Fruit fly (Drosophila melanogaster) whole organism, embryonic: ENCODE data around the gene CG12241.

Source experiments
- Atf-2 ChIP-seq: fragments of 200-800 bp; sonication (Bioruptor generic); optimal IDR thresholded peaks from 2 replicates; lab custom pipeline; 2016; ENCODE audit warnings: missing biosample characterization, missing genetic modification characterization
- B-H2 ChIP-seq: fragments of 200-800 bp; sonication (Bioruptor generic); optimal IDR thresholded peaks from 2 replicates; lab custom pipeline; 2018; ENCODE audit warnings: missing biosample characterization, mild to moderate bottlenecking, missing genetic modification characterization
- CG1024 ChIP-seq: fragments of 200-800 bp; sonication (Bioruptor generic); IDR thresholded peaks from 2 replicates; pipeline ENCODE4 v1.3.6; 2022; ENCODE audit warnings: missing biosample characterization, missing genetic modification characterization
- CG10274 ChIP-seq: fragments of 200-800 bp; sonication (Bioruptor generic); optimal IDR thresholded peaks from 3 replicates; lab custom pipeline; 2017; ENCODE audit warnings: missing biosample characterization, mild to moderate bottlenecking, missing genetic modification characterization
- CG10462 ChIP-seq: fragments of 200-800 bp; sonication (Bioruptor generic); optimal IDR thresholded peaks from 2 replicates; lab custom pipeline; 2016; ENCODE audit warnings: missing biosample characterization, missing genetic modification characterization
- CG10565 ChIP-seq: fragments of 200-800 bp; sonication (Bioruptor generic); optimal IDR thresholded peaks from 3 replicates; lab custom pipeline; 2016; ENCODE audit warnings: missing biosample characterization, mild to moderate bottlenecking, missing genetic modification characterization
- CG11723 ChIP-seq: fragments of 200-800 bp; sonication (Bioruptor generic); optimal IDR thresholded peaks from 2 replicates; lab custom pipeline; 2017; ENCODE audit warnings: missing biosample characterization, mild to moderate bottlenecking, missing genetic modification characterization
- CG1233 ChIP-seq: fragments of 200-800 bp; sonication (Bioruptor generic); optimal IDR thresholded peaks from 4 replicates; lab custom pipeline; 2018; ENCODE audit warnings: missing biosample characterization, mild to moderate bottlenecking, missing genetic modification characterization
- CG13424 ChIP-seq: fragments of 200-800 bp; sonication (Bioruptor generic); optimal IDR thresholded peaks from 2 replicates; lab custom pipeline; 2019; ENCODE audit warnings: missing biosample characterization, mild to moderate bottlenecking, missing genetic modification characterization, moderate library complexity
- CG15011 ChIP-seq: fragments of 200-800 bp; sonication (Bioruptor generic); optimal IDR thresholded peaks from 3 replicates; lab custom pipeline; 2018; ENCODE audit warnings: missing biosample characterization, mild to moderate bottlenecking, missing genetic modification characterization
- CG17361 ChIP-seq: fragments of 200-800 bp; sonication (Bioruptor generic); IDR thresholded peaks from 3 replicates; pipeline ENCODE4 v1.3.6; 2022; ENCODE audit warnings: missing biosample characterization, missing genetic modification characterization
- CG2202 ChIP-seq: fragments of 200-800 bp; sonication (Bioruptor generic); optimal IDR thresholded peaks from 2 replicates; lab custom pipeline; 2018; ENCODE audit warnings: missing biosample characterization, mild to moderate bottlenecking, missing genetic modification characterization
- CG2712 ChIP-seq: fragments of 200-800 bp; optimal IDR thresholded peaks from 3 replicates; lab custom pipeline; 2019; ENCODE audit warnings: missing biosample characterization, mild to moderate bottlenecking, missing genetic modification characterization, moderate library complexity
- CG34376 ChIP-seq: fragments of 200-800 bp; sonication (Bioruptor generic); optimal IDR thresholded peaks from 2 replicates; lab custom pipeline; 2018; ENCODE audit warnings: missing biosample characterization, mild to moderate bottlenecking, missing genetic modification characterization
- CG3838 ChIP-seq: fragments of 200-800 bp; sonication (Bioruptor generic); optimal IDR thresholded peaks from 3 replicates; lab custom pipeline; 2016; ENCODE audit warnings: missing biosample characterization, missing genetic modification characterization
- CG9727 ChIP-seq: fragments of 200-800 bp; sonication (Bioruptor generic); optimal IDR thresholded peaks from 3 replicates; lab custom pipeline; 2017; ENCODE audit warnings: missing biosample characterization, mild to moderate bottlenecking, missing genetic modification characterization
- Camta ChIP-seq: fragments of 200-800 bp; sonication (Bioruptor generic); optimal IDR thresholded peaks from 2 replicates; lab custom pipeline; 2016; ENCODE audit warnings: missing biosample characterization, missing genetic modification characterization
- Doc2 ChIP-seq: fragments of 200-800 bp; sonication (Bioruptor generic); IDR thresholded peaks from 2 replicates; pipeline ENCODE4 v1.3.6; 2022; ENCODE audit warnings: missing biosample characterization, missing genetic modification characterization
- Dp ChIP-seq: fragments of 200-800 bp; sonication (Bioruptor generic); optimal IDR thresholded peaks from 2 replicates; lab custom pipeline; 2018; ENCODE audit warnings: missing biosample characterization, mild to moderate bottlenecking, missing genetic modification characterization, moderate library complexity
- Elba2 ChIP-seq: fragments of 200-800 bp; sonication (Bioruptor generic); optimal IDR thresholded peaks from 3 replicates; lab custom pipeline; 2016; ENCODE audit warnings: missing biosample characterization, missing genetic modification characterization
- Ets65A ChIP-seq: fragments of 200-800 bp; sonication (Bioruptor generic); peaks from one replicate; lab custom pipeline; 2016; ENCODE audit warnings: missing biosample characterization, missing genetic modification characterization
- Fer1 ChIP-seq: fragments of 200-800 bp; sonication (Bioruptor generic); optimal IDR thresholded peaks from 2 replicates; lab custom pipeline; 2017; ENCODE audit warnings: missing biosample characterization, mild to moderate bottlenecking, missing genetic modification characterization
- MESR4 ChIP-seq: fragments of 200-800 bp; sonication (Bioruptor generic); optimal IDR thresholded peaks from 2 replicates; lab custom pipeline; 2018; ENCODE audit warnings: missing biosample characterization, mild to moderate bottlenecking, missing genetic modification characterization, moderate library complexity
- MTF-1 ChIP-seq: fragments of 200-800 bp; sonication (Bioruptor generic); optimal IDR thresholded peaks from 2 replicates; lab custom pipeline; 2018; ENCODE audit warnings: missing biosample characterization, mild to moderate bottlenecking, missing genetic modification characterization, borderline replicate concordance
- NfI ChIP-seq: fragments of 200-800 bp; sonication (Bioruptor generic); optimal IDR thresholded peaks from 3 replicates; lab custom pipeline; 2018; ENCODE audit warnings: missing biosample characterization, mild to moderate bottlenecking, missing genetic modification characterization, moderate library complexity
- PHDP ChIP-seq: fragments of 200-800 bp; sonication (Bioruptor generic); optimal IDR thresholded peaks from 3 replicates; lab custom pipeline; 2018; ENCODE audit warnings: missing biosample characterization, mild to moderate bottlenecking, missing genetic modification characterization, moderate library complexity
- ab ChIP-seq: fragments of 200-800 bp; sonication (Bioruptor generic); optimal IDR thresholded peaks from 2 replicates; lab custom pipeline; 2016; ENCODE audit warnings: missing biosample characterization, missing genetic modification characterization
- ac ChIP-seq: fragments of 200-800 bp; sonication (Bioruptor generic); optimal IDR thresholded peaks from 3 replicates; lab custom pipeline; 2017; ENCODE audit warnings: missing biosample characterization, mild to moderate bottlenecking, missing genetic modification characterization
- bcd ChIP-seq: fragments of 200-800 bp; sonication (Bioruptor generic); optimal IDR thresholded peaks from 2 replicates; lab custom pipeline; 2017; ENCODE audit warnings: missing biosample characterization, mild to moderate bottlenecking, missing genetic modification characterization
- chif ChIP-seq, 2 experiments: fragments of 200-800 bp; sonication (Bioruptor generic); optimal IDR thresholded peaks; 3 replicates each; lab custom pipeline; 2016; ENCODE audit warnings: missing biosample characterization in 2 of 2, missing genetic modification characterization in 2 of 2
- dimm ChIP-seq: fragments of 200-800 bp; sonication (Bioruptor generic); IDR thresholded peaks from 2 replicates; pipeline ENCODE4 v1.3.6; 2022; ENCODE audit warnings: missing biosample characterization, missing genetic modification characterization
- emc ChIP-seq: fragments of 200-800 bp; sonication (Bioruptor generic); optimal IDR thresholded peaks from 2 replicates; lab custom pipeline; 2016; ENCODE audit warnings: missing biosample characterization, missing genetic modification characterization
- gsb-n ChIP-seq: fragments of 200-800 bp; sonication (Bioruptor generic); optimal IDR thresholded peaks from 3 replicates; lab custom pipeline; 2018; ENCODE audit warnings: missing biosample characterization, mild to moderate bottlenecking, missing genetic modification characterization
- gt ChIP-seq: fragments of 200-800 bp; sonication (Bioruptor generic); IDR thresholded peaks from 2 replicates; pipeline ENCODE4 v1.3.6; 2022; ENCODE audit warnings: missing biosample characterization, missing genetic modification characterization
- hbn ChIP-seq: fragments of 200-800 bp; sonication (Bioruptor generic); IDR thresholded peaks from 2 replicates; pipeline ENCODE4 v1.3.6; 2022; ENCODE audit warnings: missing biosample characterization, missing genetic modification characterization; ENCODE audit not compliant: partially characterized antibody
- kay ChIP-seq: fragments of 200-800 bp; sonication (Bioruptor generic); optimal IDR thresholded peaks from 2 replicates; lab custom pipeline; 2016; ENCODE audit warnings: missing biosample characterization, missing genetic modification characterization
- ken ChIP-seq: fragments of 200-800 bp; sonication (Bioruptor generic); IDR thresholded peaks from 3 replicates; pipeline ENCODE4 v1.3.6; 2022; ENCODE audit warnings: missing biosample characterization, missing genetic modification characterization
- knrl ChIP-seq: fragments of 200-800 bp; sonication (Bioruptor generic); IDR thresholded peaks from 3 replicates; pipeline ENCODE4 v1.3.6; 2022; ENCODE audit warnings: missing biosample characterization, missing genetic modification characterization; ENCODE audit not compliant: partially characterized antibody
- lov ChIP-seq, 2 experiments: fragments of 200-800 bp in 1 of 2; fragments of >200 bp in 1 of 2; sonication (Bioruptor generic) in 1 of 2; IDR thresholded peaks in 1 of 2; optimal IDR thresholded peaks in 1 of 2; 2 replicates in 1 of 2; 3 replicates in 1 of 2; pipeline versions ENCODE4 v1.3.6 to Lab custom; 2017 to 2022; ENCODE audit warnings: missing biosample characterization in 1 of 2, missing genetic modification characterization in 1 of 2
- luna ChIP-seq: fragments of 200-800 bp; sonication (Bioruptor generic); optimal IDR thresholded peaks from 2 replicates; lab custom pipeline; 2016; ENCODE audit warnings: missing biosample characterization, missing genetic modification characterization
- mld ChIP-seq: fragments of 200-800 bp; sonication (Bioruptor generic); IDR thresholded peaks from 3 replicates; pipeline ENCODE4 v1.3.6; 2022; ENCODE audit warnings: missing biosample characterization, missing genetic modification characterization; ENCODE audit not compliant: partially characterized antibody
- phol ChIP-seq: fragments of 200-800 bp; sonication (Bioruptor generic); optimal IDR thresholded peaks from 3 replicates; lab custom pipeline; 2018; ENCODE audit warnings: missing biosample characterization, mild to moderate bottlenecking, missing genetic modification characterization, moderate library complexity
- pnt ChIP-seq: fragments of 200-800 bp; sonication (Bioruptor generic); optimal IDR thresholded peaks from 3 replicates; lab custom pipeline; 2016; ENCODE audit warnings: missing biosample characterization, missing genetic modification characterization
- rib ChIP-seq: fragments of 200-800 bp; sonication (Bioruptor generic); IDR thresholded peaks from 2 replicates; pipeline ENCODE4 v1.3.6; 2022; ENCODE audit warnings: missing biosample characterization, missing genetic modification characterization
- schlank ChIP-seq: fragments of 200-800 bp; sonication (Bioruptor generic); optimal IDR thresholded peaks from 2 replicates; lab custom pipeline; 2018; ENCODE audit warnings: missing biosample characterization, mild to moderate bottlenecking, missing genetic modification characterization
- tgo ChIP-seq: fragments of 200-800 bp; sonication (Bioruptor generic); IDR thresholded peaks from 3 replicates; pipeline ENCODE4 v1.3.6; 2022; ENCODE audit warnings: missing biosample characterization, missing genetic modification characterization
- wdn ChIP-seq: fragments of 200-800 bp; sonication (Bioruptor generic); IDR thresholded peaks from 2 replicates; pipeline ENCODE4 v1.3.6; 2022; ENCODE audit warnings: missing biosample characterization, missing genetic modification characterization
- zfh2 ChIP-seq: fragments of 200-800 bp; sonication (Bioruptor generic); optimal IDR thresholded peaks from 2 replicates; lab custom pipeline; 2016; ENCODE audit warnings: missing biosample characterization, missing genetic modification characterization

Gene CG12241

dm6 chr3R:15196134-15197034 is 22.7 kb upstream of the CG12241 start, which contains the start of the genes Kpc1 and CG42542 (continued):
- no peak for TF ChIP-seq CG10274 (GFP tag; lab: Kevin White, UChicago)
- peak; percentile 59; the same call in 1 of the 3 replicates for TF ChIP-seq mld
- TF ChIP-seq ken (GFP tag; lab: Robert Waterston, UW) = peak; percentile 67
- TF ChIP-seq B-H2 (GFP tag; lab: Kevin White, UChicago) = peak; percentile 79
- no peak for TF ChIP-seq Fer1
- no peak for TF ChIP-seq rib (GFP tag; lab: Robert Waterston, UW)
- TF ChIP-seq Elba2 (GFP tag; lab: Kevin White, UChicago) = no peak
- peak; percentile 11 for TF ChIP-seq CG1233 (GFP tag; lab: Kevin White, UChicago)
- no peak for TF ChIP-seq gt
- TF ChIP-seq CG2712 (tag; lab: Kevin White, UChicago) = peak; percentile 31
- peak; percentile 63 to 70 for TF ChIP-seq chif (GFP tag; optimal IDR thresholded peaks at IDR 0.05; lab: Kevin White, UChicago)
- TF ChIP-seq Doc2 (GFP tag; lab: Robert Waterston, UW) = no peak
- no peak for TF ChIP-seq PHDP
- peak; percentile 4 for TF ChIP-seq gsb-n (tag; lab: Kevin White, UChicago)
- peak; percentile 83 for TF ChIP-seq Dp (GFP tag; lab: Kevin White, UChicago)
- TF ChIP-seq CG11723 (GFP tag; lab: Kevin White, UChicago) = peak; percentile 56
- TF ChIP-seq zfh2 (GFP tag; lab: Kevin White, UChicago) = peak; percentile 83
- TF ChIP-seq kay (GFP tag; lab: Kevin White, UChicago) = peak; percentile 56
- TF ChIP-seq emc (GFP tag; lab: Kevin White, UChicago) = peak; percentile 27
- TF ChIP-seq CG10462 (GFP tag; lab: Kevin White, UChicago) = peak; percentile 86
- TF ChIP-seq hbn (GFP tag; lab: Robert Waterston, UW) = peak; percentile 89
- TF ChIP-seq CG17361 (GFP tag; lab: Robert Waterston, UW) = no peak; the same call in 1 of the 3 replicates
- peak; percentile 47 for TF ChIP-seq NfI
- TF ChIP-seq lov (optimal IDR thresholded peaks at IDR 0.05; lab: Kevin White, UChicago) = no peak
- TF ChIP-seq lov (GFP tag; IDR thresholded peaks at IDR 0.05; lab: Robert Waterston, UW) = no peak
- peak; percentile 69 for TF ChIP-seq bcd (GFP tag; lab: Kevin White, UChicago)
- TF ChIP-seq MTF-1 (GFP tag; lab: Kevin White, UChicago) = peak; percentile 60
- TF ChIP-seq CG10565 = no peak
- TF ChIP-seq luna = no peak
- TF ChIP-seq CG2202 = peak; percentile 26
- TF ChIP-seq phol = peak; percentile 54
- peak; percentile 60 for TF ChIP-seq pnt (GFP tag; lab: Kevin White, UChicago)
- TF ChIP-seq Camta (GFP tag; lab: Kevin White, UChicago) = no peak
- TF ChIP-seq knrl (GFP tag; lab: Robert Waterston, UW) = peak; percentile 93
- TF ChIP-seq ac (GFP tag; lab: Kevin White, UChicago) = no peak
- TF ChIP-seq CG3838 (GFP tag; lab: Kevin White, UChicago) = peak; percentile 4
- peak; percentile 96 for TF ChIP-seq Ets65A (GFP tag; lab: Kevin White, UChicago)
- no peak for TF ChIP-seq CG1024 (GFP tag; lab: Robert Waterston, UW)
- peak; percentile 56 for TF ChIP-seq wdn (GFP tag; lab: Robert Waterston, UW)
- peak; percentile 74 for TF ChIP-seq CG13424 (tag; lab: Kevin White, UChicago)
- TF ChIP-seq ab (GFP tag; lab: Kevin White, UChicago) = peak; percentile 78
- peak; percentile 20 for TF ChIP-seq CG15011
- TF ChIP-seq CG34376 (GFP tag; lab: Kevin White, UChicago) = peak; percentile 61
- peak; percentile 33 for TF ChIP-seq schlank (tag; lab: Kevin White, UChicago)
- peak; percentile 72 for TF ChIP-seq Atf-2
- peak; percentile 55; the same call in 2 of the 3 replicates for TF ChIP-seq tgo
- peak; percentile 73 for TF ChIP-seq CG9727 (GFP tag; lab: Kevin White, UChicago)
- TF ChIP-seq dimm (GFP tag; lab: Robert Waterston, UW) = no peak
- peak; percentile 84 for TF ChIP-seq MESR4 (GFP tag; lab: Kevin White, UChicago)
